Worm (Caenorhabditis elegans) whole organism, L4 larva: ENCODE measurements around the gene K06H7.1.
A peak's percentile ranks its signal among the peaks of the same experiment; 100 is the strongest.

Experiments
- D1046.2 ChIP-seq: fragments of 200-800 bp; sonication (Bioruptor generic); IDR thresholded peaks from 2 replicates; pipeline ENCODE4 v1.3.6; 2022; ENCODE audit warnings: missing genetic modification characterization, missing compliant biosample characterization
- ama-1 ChIP-seq: fragments of 150-350 bp; optimal IDR thresholded peaks from 2 replicates; lab custom pipeline; 2014; ENCODE audit warnings: inconsistent platforms, mixed read lengths
- hif-1 ChIP-seq, 2 experiments: sonication (generic microtip); optimal IDR thresholded peaks; 2 replicates each; lab custom pipeline; 2016 to 2017; ENCODE audit warnings: missing compliant biosample characterization in 2 of 2, missing genetic modification characterization in 2 of 2, missing genetic modification reagents in 2 of 2, missing genotype in 2 of 2, mild to moderate bottlenecking in 1 of 2
- hlh-30 ChIP-seq: sonication (generic microtip); optimal IDR thresholded peaks from 2 replicates; lab custom pipeline; 2017; ENCODE audit warnings: antibody characterized with exemption, mild to moderate bottlenecking, missing genetic modification characterization, missing compliant biosample characterization; ENCODE audit not compliant: insufficient read depth
- nhr-10 ChIP-seq: fragments of 150-350 bp; optimal IDR thresholded peaks from 2 replicates; lab custom pipeline; 2014; ENCODE audit warnings: missing biosample characterization, missing genetic modification characterization
- nhr-28 ChIP-seq: fragments of 150-350 bp; optimal IDR thresholded peaks from 2 replicates; lab custom pipeline; 2014; ENCODE audit warnings: missing biosample characterization, missing genetic modification characterization
- pha-4 ChIP-seq, 2 experiments: fragments of 150-350 bp in 1 of 2; fragments of 200-800 bp in 1 of 2; sonication (Bioruptor generic) in 1 of 2; IDR thresholded peaks in 1 of 2; optimal IDR thresholded peaks in 1 of 2; 2 replicates each; pipeline versions ENCODE4 v1.3.6 to Lab custom; 2014 to 2022; ENCODE audit warnings: missing genetic modification characterization in 2 of 2, missing genetic modification reagents in 2 of 2, missing biosample characterization in 1 of 2, missing compliant biosample characterization in 1 of 2
- pqm-1 ChIP-seq: sonication (generic microtip); optimal IDR thresholded peaks from 2 replicates; lab custom pipeline; 2017; ENCODE audit warnings: missing biosample characterization, missing genetic modification characterization
- unc-62 ChIP-seq, 3 experiments: fragments of 150-350 bp in 1 of 3; sonication (generic microtip); optimal IDR thresholded peaks in 2 of 3; peaks in 1 of 3; 1 replicate in 1 of 3; 2 replicates in 2 of 3; lab custom pipeline; 2014 to 2017; ENCODE audit warnings: missing biosample characterization in 3 of 3, missing genetic modification characterization in 3 of 3, missing genetic modification reagents in 3 of 3, missing genotype in 1 of 3

DNA sequence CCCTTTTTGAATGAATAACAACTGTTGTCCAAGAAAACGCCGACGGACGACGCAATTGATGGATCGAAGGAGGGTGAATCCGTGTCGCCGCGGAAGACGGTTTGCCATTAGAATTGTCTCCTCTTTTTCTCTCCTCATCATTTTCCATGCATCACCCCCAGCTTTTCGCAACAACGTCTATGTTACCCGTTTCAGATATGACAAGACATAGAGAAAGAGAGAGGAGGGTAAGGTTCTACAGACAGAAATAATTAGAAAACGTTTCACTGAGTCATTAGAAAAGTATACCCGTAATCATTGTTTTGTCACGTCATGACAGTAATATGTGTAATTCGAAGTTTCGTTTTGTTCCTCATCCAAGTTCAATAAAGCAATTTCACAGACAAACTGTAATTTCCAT lies 6.6 kb downstream of the K06H7.1 start:
- no peak for TF ChIP-seq hlh-30 (tag; lab: Kevin White, UChicago)
- TF ChIP-seq unc-62 (GFP tag; optimal IDR thresholded peaks at IDR 0.05 in 1 of 2; lab: Kevin White, UChicago) = peak in 1 of 2 experiments; percentile 88
- TF ChIP-seq unc-62 (tag; optimal IDR thresholded peaks at IDR 0.05; lab: Kevin White, UChicago) = no peak
- TF ChIP-seq pqm-1 (tag; lab: Kevin White, UChicago) = no peak
- TF ChIP-seq nhr-10 (tag; lab: Kevin White, UChicago) = no peak
- TF ChIP-seq hif-1 (tag; optimal IDR thresholded peaks at IDR 0.05; lab: Kevin White, UChicago) = no peak
- no peak for TF ChIP-seq pha-4 (GFP tag; IDR thresholded peaks at IDR 0.05; lab: Robert Waterston, UW)
- TF ChIP-seq pha-4 (tag; optimal IDR thresholded peaks at IDR 0.05; lab: Kevin White, UChicago) = no peak
- no peak for TF ChIP-seq D1046.2 (GFP tag; lab: Robert Waterston, UW)
- TF ChIP-seq ama-1 (lab: Kevin White, UChicago) = no peak
- TF ChIP-seq nhr-28 (tag; lab: Kevin White, UChicago) = no peak
